Worm (Caenorhabditis elegans) whole organism, L4 larva: ENCODE results near the gene Y57G11C.40.

Experiments
- F49E8.2 ChIP-seq: sonication (generic microtip); optimal IDR thresholded peaks from 2 replicates; lab custom pipeline; 2016; ENCODE audit warnings: missing compliant biosample characterization, mild to moderate bottlenecking, missing genetic modification characterization, borderline replicate concordance
- Y48G9A.11 ChIP-seq: fragments of 200-800 bp; sonication (Bioruptor generic); IDR thresholded peaks from 2 replicates; pipeline ENCODE4 v1.3.6; 2022; ENCODE audit warnings: missing genetic modification reagents, missing genetic modification characterization, missing compliant biosample characterization
- ZK546.5 ChIP-seq, 2 experiments: sonication (generic microtip); optimal IDR thresholded peaks; 2 replicates each; lab custom pipeline; 2017; ENCODE audit warnings: missing biosample characterization in 2 of 2, missing genetic modification characterization in 2 of 2
- aha-1 ChIP-seq: fragments of 150-350 bp; peaks from one replicate; lab custom pipeline; 2014; ENCODE audit warnings: missing biosample characterization, missing genetic modification characterization
- attf-4 ChIP-seq: sonication (generic microtip); optimal IDR thresholded peaks from 3 replicates; lab custom pipeline; 2017; ENCODE audit warnings: missing biosample characterization, missing genetic modification characterization
- ceh-44 ChIP-seq: fragments of 200-800 bp; sonication (Bioruptor generic); IDR thresholded peaks from 2 replicates; pipeline ENCODE4 v1.3.6; 2022; ENCODE audit warnings: missing genetic modification reagents, missing genetic modification characterization, missing compliant biosample characterization
- ctbp-1 ChIP-seq: fragments of 200-800 bp; sonication (Bioruptor generic); IDR thresholded peaks from 2 replicates; pipeline ENCODE4 v1.3.6; 2022; ENCODE audit warnings: missing genetic modification reagents, missing genetic modification characterization, missing compliant biosample characterization
- daf-12 ChIP-seq: fragments of 150-350 bp; optimal IDR thresholded peaks from 2 replicates; lab custom pipeline; 2014; ENCODE audit warnings: missing biosample characterization, missing genetic modification reagents, missing genetic modification characterization
- daf-16 ChIP-seq, 3 experiments: sonication (generic microtip); optimal IDR thresholded peaks; 2 replicates each; lab custom pipeline; 2016 to 2017; ENCODE audit warnings: missing genetic modification characterization in 3 of 3, missing genetic modification reagents in 3 of 3, mild to moderate bottlenecking in 2 of 3, missing compliant biosample characterization in 2 of 3, missing biosample characterization in 1 of 3, moderate library complexity in 1 of 3
- dpl-1 ChIP-seq: fragments of 150-350 bp; optimal IDR thresholded peaks from 2 replicates; lab custom pipeline; 2014; ENCODE audit warnings: missing biosample characterization, missing genetic modification reagents, missing genetic modification characterization
- dve-1 ChIP-seq: sonication (generic microtip); optimal IDR thresholded peaks from 2 replicates; lab custom pipeline; 2017; ENCODE audit warnings: antibody characterized with exemption, mild to moderate bottlenecking, missing genetic modification characterization, missing compliant biosample characterization; ENCODE audit not compliant: insufficient read depth
- egl-27 ChIP-seq: sonication (generic microtip); optimal IDR thresholded peaks from 3 replicates; lab custom pipeline; 2017; ENCODE audit warnings: missing biosample characterization, missing genetic modification reagents, missing genetic modification characterization
- hlh-30 ChIP-seq: sonication (generic microtip); optimal IDR thresholded peaks from 2 replicates; lab custom pipeline; 2017; ENCODE audit warnings: antibody characterized with exemption, mild to moderate bottlenecking, missing genetic modification characterization, missing compliant biosample characterization; ENCODE audit not compliant: insufficient read depth
- lim-7 ChIP-seq: fragments of 200-800 bp; sonication (Bioruptor generic); IDR thresholded peaks from 2 replicates; pipeline ENCODE4 v1.3.6; 2022; ENCODE audit warnings: missing genetic modification characterization, missing compliant biosample characterization
- lin-38 ChIP-seq: fragments of 200-800 bp; sonication (Bioruptor generic); IDR thresholded peaks from 2 replicates; pipeline ENCODE4 v1.3.6; 2022; ENCODE audit warnings: missing genetic modification reagents, missing genetic modification characterization, missing compliant biosample characterization
- lin-39 ChIP-seq: fragments of 150-350 bp; optimal IDR thresholded peaks from 2 replicates; lab custom pipeline; 2014; ENCODE audit warnings: missing biosample characterization, missing genetic modification reagents, missing genetic modification characterization
- lsy-2 ChIP-seq, 2 experiments: fragments of 150-350 bp in 1 of 2; sonication (generic microtip) in 1 of 2; optimal IDR thresholded peaks; 2 replicates each; lab custom pipeline; 2014 to 2017; ENCODE audit warnings: missing biosample characterization in 2 of 2, missing genetic modification characterization in 2 of 2
- madf-9 ChIP-seq: fragments of 200-800 bp; sonication (Bioruptor generic); conservative IDR thresholded peaks from 2 replicates; pipeline ENCODE4 v1.3.6; 2022; ENCODE audit warnings: missing genetic modification reagents, missing genetic modification characterization, missing compliant biosample characterization
- mdl-1 ChIP-seq, 2 experiments: fragments of 150-350 bp in 1 of 2; sonication (generic microtip) in 1 of 2; optimal IDR thresholded peaks; 2 replicates each; lab custom pipeline; 2014 to 2017; ENCODE audit warnings: missing biosample characterization in 2 of 2, missing genetic modification characterization in 2 of 2
- mes-2 ChIP-seq: sonication (generic microtip); optimal IDR thresholded peaks from 2 replicates; lab custom pipeline; 2016; ENCODE audit warnings: missing genotype, mild to moderate bottlenecking, missing genetic modification characterization, missing compliant biosample characterization; ENCODE audit not compliant: poor library complexity, severe bottlenecking
- nhr-102 ChIP-seq: sonication (generic microtip); optimal IDR thresholded peaks from 2 replicates; lab custom pipeline; 2016; ENCODE audit warnings: mild to moderate bottlenecking, missing genetic modification characterization, moderate library complexity, missing compliant biosample characterization
- nhr-25 ChIP-seq: sonication (generic microtip); optimal IDR thresholded peaks from 2 replicates; lab custom pipeline; 2017; ENCODE audit warnings: missing genetic modification characterization, mild to moderate bottlenecking, missing compliant biosample characterization, antibody characterized with exemption, moderate library complexity, borderline replicate concordance; ENCODE audit not compliant: insufficient read depth
- nhr-28 ChIP-seq: fragments of 150-350 bp; optimal IDR thresholded peaks from 2 replicates; lab custom pipeline; 2014; ENCODE audit warnings: missing biosample characterization, missing genetic modification characterization
- rbr-2 ChIP-seq: sonication (generic microtip); optimal IDR thresholded peaks from 2 replicates; lab custom pipeline; 2016; ENCODE audit warnings: missing genotype, missing genetic modification characterization, missing compliant biosample characterization
- snpc-1.2 ChIP-seq: fragments of 200-800 bp; sonication (Bioruptor generic); IDR thresholded peaks from 2 replicates; pipeline ENCODE4 v1.3.6; 2022; ENCODE audit warnings: missing genetic modification reagents, missing genetic modification characterization, missing compliant biosample characterization
- snpc-4 ChIP-seq: fragments of 150-350 bp; optimal IDR thresholded peaks from 2 replicates; lab custom pipeline; 2014; ENCODE audit warnings: missing biosample characterization, missing genetic modification characterization
- unc-130 ChIP-seq: sonication (generic microtip); optimal IDR thresholded peaks from 2 replicates; lab custom pipeline; 2016; ENCODE audit warnings: missing genetic modification reagents, missing genetic modification characterization, missing compliant biosample characterization
- unc-62 ChIP-seq, 3 experiments: fragments of 150-350 bp in 1 of 3; sonication (generic microtip); optimal IDR thresholded peaks in 2 of 3; peaks in 1 of 3; 1 replicate in 1 of 3; 2 replicates in 2 of 3; lab custom pipeline; 2014 to 2017; ENCODE audit warnings: missing biosample characterization in 3 of 3, missing genetic modification characterization in 3 of 3, missing genetic modification reagents in 3 of 3, missing genotype in 1 of 3
- zag-1 ChIP-seq: fragments of 150-350 bp; optimal IDR thresholded peaks from 2 replicates; lab custom pipeline; 2014; ENCODE audit warnings: missing biosample characterization, missing genetic modification characterization
- ztf-7 ChIP-seq: fragments of 150-350 bp; optimal IDR thresholded peaks from 2 replicates; lab custom pipeline; 2014; ENCODE audit warnings: missing biosample characterization, missing genetic modification characterization

Y57G11C.40 gene

DNA sequence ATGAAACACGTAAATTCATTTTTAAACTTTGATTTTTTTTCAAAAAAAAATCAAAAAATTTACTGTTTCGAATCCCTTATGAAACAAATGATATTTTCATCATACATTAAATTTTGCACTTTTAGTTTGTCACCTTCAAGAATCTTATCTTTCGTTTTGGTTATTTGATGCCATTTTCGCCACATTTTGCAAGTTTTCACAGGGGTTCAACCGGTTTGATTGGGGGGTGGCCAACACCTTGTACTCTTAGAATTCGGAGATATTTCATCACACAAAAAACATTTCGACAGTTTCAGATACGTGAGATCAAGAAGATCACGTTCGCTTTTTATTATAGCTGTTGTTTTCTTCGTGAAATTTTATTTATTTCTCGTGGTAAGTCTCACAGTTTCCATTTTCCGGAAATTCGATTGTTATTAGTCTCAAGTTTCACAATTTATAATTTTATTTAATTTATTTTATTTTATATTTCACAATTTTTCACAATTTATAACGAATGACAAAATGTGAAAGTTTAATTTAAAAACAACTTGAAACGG, 26.9 kb downstream of the Y57G11C.40 start, which contains the start of gene Y57G11C.31:
TSS of gene Y57G11C.31 (plus strand) at position 276 of the 539 bp plus-strand sequence.
- TF ChIP-seq aha-1 (tag; lab: Kevin White, UChicago) (peak; percentile 61), madf-9 (GFP tag; lab: Robert Waterston, UW) (no peak), nhr-28 (tag; lab: Kevin White, UChicago) (peak; percentile 26)

DNA sequence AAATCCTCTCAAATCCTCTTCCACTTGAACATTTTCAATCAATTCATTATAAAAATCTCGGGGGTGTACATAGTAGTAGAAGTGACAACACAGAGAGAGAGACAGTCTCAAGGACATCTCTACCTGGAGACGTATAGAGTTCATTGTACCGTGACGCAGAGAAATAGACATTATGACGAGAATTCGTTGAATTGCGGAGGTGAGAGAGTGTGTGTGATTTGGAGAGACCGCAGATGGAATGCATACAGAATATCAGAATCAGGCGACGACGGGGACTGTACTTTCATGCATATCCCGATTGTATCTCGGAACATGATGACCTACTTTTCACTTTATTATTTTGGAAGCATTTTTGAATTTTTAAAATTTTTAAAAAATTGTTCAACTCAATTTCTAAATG, 28.3 kb downstream of the Y57G11C.40 start:
- no peak for TF ChIP-seq attf-4 (tag; lab: Kevin White, UChicago)
- TF ChIP-seq nhr-25 (tag; lab: Kevin White, UChicago): peak; percentile 42
- no peak for TF ChIP-seq snpc-4 (tag; lab: Kevin White, UChicago)
- no peak for TF ChIP-seq egl-27 (tag; lab: Kevin White, UChicago)
- TF ChIP-seq ceh-44 (GFP tag; lab: Robert Waterston, UW): no peak
- TF ChIP-seq lin-39 (tag; lab: Kevin White, UChicago): no peak
- TF ChIP-seq zag-1 (tag; lab: Kevin White, UChicago): no peak
- peak; percentile 67 for TF ChIP-seq hlh-30 (tag; lab: Kevin White, UChicago)
- peak; percentile 48 for TF ChIP-seq nhr-28 (tag; lab: Kevin White, UChicago)
- TF ChIP-seq lim-7: no peak
- TF ChIP-seq, all 104 proteins: peak for 3

DNA sequence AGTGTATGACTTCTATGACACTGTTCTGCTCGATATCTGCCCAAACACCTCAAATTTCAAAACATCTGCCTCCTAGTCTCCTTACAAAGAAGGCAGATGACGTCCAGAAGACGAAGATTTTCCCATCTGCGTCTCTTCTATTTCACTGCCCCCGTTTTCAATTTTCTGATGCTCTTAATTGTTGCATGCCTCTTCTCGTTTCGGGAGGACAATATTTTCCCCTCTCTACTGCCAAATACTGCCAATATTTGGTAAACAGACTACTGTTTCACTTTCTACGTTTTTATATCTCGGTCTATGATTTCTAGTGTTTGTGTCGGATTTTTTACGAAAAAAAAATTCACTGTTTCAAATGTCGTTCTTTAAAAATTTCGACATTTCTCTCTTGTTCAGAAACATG, 42.7 kb downstream of the Y57G11C.40 start:
- TF ChIP-seq unc-62 (GFP tag; optimal IDR thresholded peaks at IDR 0.05 in 1 of 2; lab: Kevin White, UChicago) (peak in 1 of 2 experiments; percentile 53), unc-62 (tag; optimal IDR thresholded peaks at IDR 0.05; lab: Kevin White, UChicago) (no peak), Y48G9A.11 (no peak)

DNA sequence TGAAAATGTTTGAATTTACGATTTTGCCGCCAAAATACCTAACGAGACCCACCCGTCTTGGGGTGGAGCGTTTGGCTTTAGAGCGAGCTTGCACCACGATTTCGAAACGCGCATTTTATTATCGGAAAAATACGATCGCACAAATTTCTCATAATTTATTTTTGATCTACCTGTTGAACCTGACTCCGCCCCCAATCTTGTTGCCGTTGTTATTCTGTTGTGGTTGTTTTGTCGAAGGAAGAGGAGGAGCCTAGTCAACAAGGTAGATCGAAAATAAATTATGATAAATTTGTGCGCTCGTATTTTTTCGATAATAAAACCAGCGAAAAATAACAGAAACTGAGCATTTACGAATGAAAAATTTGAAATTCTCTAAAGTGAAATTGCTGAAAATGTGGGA, 45.1 kb downstream of the Y57G11C.40 start:
- TF ChIP-seq ZK546.5 (tag; optimal IDR thresholded peaks at IDR 0.05; lab: Kevin White, UChicago): no peak
- no peak for TF ChIP-seq mes-2
- TF ChIP-seq aha-1 (tag; lab: Kevin White, UChicago): peak; percentile 59
- no peak for TF ChIP-seq daf-16 (GFP tag; optimal IDR thresholded peaks at IDR 0.05; lab: Kevin White, UChicago)
- no peak for TF ChIP-seq daf-16 (tag; optimal IDR thresholded peaks at IDR 0.05; lab: Kevin White, UChicago)
- no peak for TF ChIP-seq ctbp-1 (GFP tag; lab: Robert Waterston, UW)
- no peak for TF ChIP-seq snpc-4 (tag; lab: Kevin White, UChicago)

DNA sequence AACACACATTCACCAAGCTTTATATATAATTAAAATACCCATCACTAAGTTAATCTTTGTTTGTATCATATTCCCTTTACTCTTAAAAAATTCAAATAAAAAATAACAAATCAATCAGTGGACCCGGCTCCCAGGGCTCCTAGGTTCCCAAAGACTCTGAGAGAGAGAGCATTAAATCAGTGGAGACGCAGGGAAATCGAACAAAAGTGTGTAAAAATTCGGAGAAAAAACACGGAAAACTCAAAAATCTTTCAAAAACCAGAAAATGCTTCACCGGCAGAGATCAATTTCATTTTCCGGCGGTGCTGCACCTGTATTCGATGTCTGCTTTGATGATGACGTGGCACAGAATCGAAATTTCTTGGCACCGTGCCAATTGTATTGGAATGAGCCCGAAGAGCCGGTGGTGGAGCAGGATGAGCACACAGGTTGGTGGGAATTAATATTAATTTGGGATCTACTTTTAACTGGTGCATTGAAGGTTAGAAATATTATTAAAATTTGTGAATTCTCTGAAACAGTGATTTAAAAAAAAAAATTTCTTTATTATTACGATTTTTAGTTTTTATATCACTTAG, 45.9 kb downstream of the Y57G11C.40 start, which contains the start of gene anoh-2:
TSS of gene anoh-2 (plus strand) at position 255 of the 578 bp plus-strand sequence.
- no peak for TF ChIP-seq rbr-2 (tag; lab: Kevin White, UChicago)
- TF ChIP-seq snpc-1.2 (GFP tag; lab: Robert Waterston, UW): peak; percentile 86
- TF ChIP-seq daf-16 (GFP tag; optimal IDR thresholded peaks at IDR 0.05; lab: Kevin White, UChicago): peak in 1 of 2 experiments; percentile 11
- no peak for TF ChIP-seq daf-16 (tag; optimal IDR thresholded peaks at IDR 0.05; lab: Kevin White, UChicago)
- peak; percentile 36 for TF ChIP-seq lin-38
- TF ChIP-seq aha-1 (tag; lab: Kevin White, UChicago): peak; percentile 96
- peak; percentile 27 for TF ChIP-seq nhr-102
- peak; percentile 7 for TF ChIP-seq F49E8.2 (tag; lab: Kevin White, UChicago)
- no peak for TF ChIP-seq mdl-1 (tag; optimal IDR thresholded peaks at IDR 0.05; lab: Kevin White, UChicago)

DNA sequence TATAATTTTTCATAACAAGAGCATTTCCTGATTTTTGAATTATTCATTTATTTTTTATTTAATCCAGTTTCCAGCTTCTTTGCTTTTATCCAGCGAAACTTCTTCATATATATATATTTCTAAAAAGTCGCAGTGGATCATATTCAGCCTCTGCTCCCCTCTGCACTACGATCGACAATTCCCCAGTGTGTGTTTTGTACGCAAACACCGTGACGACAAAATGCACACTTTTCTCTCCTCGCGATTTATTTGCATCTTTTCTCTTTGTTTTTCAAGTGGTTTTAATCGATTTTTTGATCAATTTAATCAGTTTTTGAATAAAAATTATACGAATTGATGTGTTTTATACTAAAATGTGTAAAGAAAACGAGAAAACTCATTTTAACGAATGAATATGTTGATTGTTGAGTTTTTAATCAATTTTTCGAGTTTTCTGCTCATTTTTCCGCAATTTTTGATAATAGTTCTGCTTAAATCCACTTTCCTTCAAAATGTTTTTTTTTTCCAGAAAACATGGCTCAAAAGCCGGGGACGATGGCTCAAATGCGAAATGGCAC, 47.4 kb downstream of the Y57G11C.40 start, which contains the start of gene Y57G11C.33:
TSS of gene Y57G11C.33 (plus strand) at position 507 of the 557 bp plus-strand sequence.
- peak; percentile 22 for TF ChIP-seq dve-1 (tag; lab: Kevin White, UChicago)
- peak; percentile 15 for TF ChIP-seq dpl-1 (GFP tag; lab: Kevin White, UChicago)
- TF ChIP-seq ztf-7 (tag; lab: Kevin White, UChicago): peak; percentile 29
- TF ChIP-seq daf-12 (tag; lab: Kevin White, UChicago): no peak
- peak in 1 of 2 experiments; percentile 86 for TF ChIP-seq lsy-2 (tag; optimal IDR thresholded peaks at IDR 0.05; lab: Kevin White, UChicago)
- peak; percentile 85 for TF ChIP-seq snpc-1.2 (GFP tag; lab: Robert Waterston, UW)
- TF ChIP-seq unc-130 (GFP tag; lab: Kevin White, UChicago): no peak
